Worm (Caenorhabditis elegans): Measurements from ENCODE around the gene fbxb-72.

The fbxb-72 gene

ce11 chrV:726573-727483, 3.1 kb upstream of the fbxb-72 start (continued):
- TF ChIP-seq snpc-4 (tag; optimal IDR thresholded peaks at IDR 0.05) (no peak), nhr-12 (tag; optimal IDR thresholded peaks at IDR 0.05) (no peak), nhr-84 (tag; optimal IDR thresholded peaks at IDR 0.05) (peak; percentile 53), nhr-19 (GFP tag; conservative IDR thresholded peaks at IDR 0.05) (peak; percentile 7), aha-1 (tag; optimal IDR thresholded peaks at IDR 0.05) (no peak), zip-4 (GFP tag; optimal IDR thresholded peaks at IDR 0.05) (no peak), alr-1 (tag; optimal IDR thresholded peaks at IDR 0.05; ENCODE audit: borderline replicate concordance) (no peak), irx-1 (tag; optimal IDR thresholded peaks at IDR 0.05) (peak; percentile 2), nhr-28 (tag; optimal IDR thresholded peaks at IDR 0.05) (no peak), rnt-1 (tag; optimal IDR thresholded peaks at IDR 0.05) (peak; percentile 64), sptf-1 (tag; optimal IDR thresholded peaks at IDR 0.05) (no peak), unc-130 (tag; optimal IDR thresholded peaks at IDR 0.05) (peak; percentile 10), dsc-1 (tag; optimal IDR thresholded peaks at IDR 0.05) (no peak), Y116A8C.19 (tag; optimal IDR thresholded peaks at IDR 0.05; ENCODE audit: borderline replicate concordance) (no peak), lsy-2 (tag; optimal IDR thresholded peaks at IDR 0.05) (peak in 1 of 2 experiments; percentile 25), lir-3 (tag; optimal IDR thresholded peaks at IDR 0.05; ENCODE audit: poor library complexity) (no peak), sup-37 (GFP tag; optimal IDR thresholded peaks at IDR 0.05) (no peak), hlh-17 (GFP tag; optimal IDR thresholded peaks at IDR 0.05; ENCODE audit: borderline replicate concordance) (no peak), ama-1 (optimal IDR thresholded peaks at IDR 0.05) (peak; percentile 79), pax-3 (tag; optimal IDR thresholded peaks at IDR 0.05) (peak; percentile 22), snu-23 (GFP tag; optimal IDR thresholded peaks at IDR 0.05) (peak; percentile 22), fkh-8 (tag; optimal IDR thresholded peaks at IDR 0.05) (no peak), nhr-11 (tag; optimal IDR thresholded peaks at IDR 0.05) (no peak), C16A3.4 (tag; optimal IDR thresholded peaks at IDR 0.05) (no peak), xbp-1 (tag; optimal IDR thresholded peaks at IDR 0.05) (no peak), mdl-1 (tag; optimal IDR thresholded peaks at IDR 0.05) (no peak), elt-3 (tag; optimal IDR thresholded peaks at IDR 0.05) (peak in 4 of 6 experiments; percentile 14 to 71 (median 27)), nhr-76 (tag; optimal IDR thresholded peaks at IDR 0.05) (no peak), ztf-4 (tag; optimal IDR thresholded peaks at IDR 0.05) (peak; percentile 21), pag-3 (tag; optimal IDR thresholded peaks at IDR 0.05; ENCODE audit: borderline replicate concordance, insufficient read depth) (no peak), ceh-63 (GFP tag; optimal IDR thresholded peaks at IDR 0.05) (no peak), ztf-11 (tag; optimal IDR thresholded peaks at IDR 0.05) (no peak), efl-1 (optimal IDR thresholded peaks at IDR 0.05) (no peak), efl-1 (GFP tag; optimal IDR thresholded peaks at IDR 0.05 in 1 of 2) (peak in 1 of 2 experiments; percentile 92), jun-1 (tag; optimal IDR thresholded peaks at IDR 0.05) (no peak), mep-1 (tag; optimal IDR thresholded peaks at IDR 0.05) (no peak), blmp-1 (tag; optimal IDR thresholded peaks at IDR 0.05) (no peak), F16B12.6 (tag; optimal IDR thresholded peaks at IDR 0.05) (no peak), grh-1 (GFP tag; IDR thresholded peaks at IDR 0.05) (no peak), egl-27 (tag; optimal IDR thresholded peaks at IDR 0.05) (no peak), ceh-90 (tag; optimal IDR thresholded peaks at IDR 0.05) (no peak), nhr-20 (tag; optimal IDR thresholded peaks at IDR 0.05) (peak; percentile 7), lin-13 (GFP tag; optimal IDR thresholded peaks at IDR 0.05) (no peak), mab-9 (GFP tag; IDR thresholded peaks at IDR 0.05) (no peak), nhr-77 (tag; optimal IDR thresholded peaks at IDR 0.05) (no peak), pqm-1 (tag; optimal IDR thresholded peaks at IDR 0.05) (no peak)

All from whole organism, L1 larva.